Worm (Caenorhabditis elegans): ENCODE results near the gene T20D4.19.
A peak's percentile ranks its signal among the peaks of the same experiment; 100 is the strongest.

ce11 chrV:3391005-3391404, 40.4 kb downstream of the T20D4.19 start:
- TF ChIP-seq egrh-3 (GFP tag; IDR thresholded peaks at IDR 0.05), result no peak
- no peak for TF ChIP-seq F33H1.4 (GFP tag; IDR thresholded peaks at IDR 0.05)
- no peak for TF ChIP-seq ceh-79 (tag; optimal IDR thresholded peaks at IDR 0.05)
- TF ChIP-seq nhr-80 (tag; optimal IDR thresholded peaks at IDR 0.05), result peak; percentile 75
- TF ChIP-seq sdz-38 (tag; optimal IDR thresholded peaks at IDR 0.05), result no peak
- peak; percentile 78 for TF ChIP-seq somi-1 (GFP tag; optimal IDR thresholded peaks at IDR 0.05)
- TF ChIP-seq hrde-1 (tag; optimal IDR thresholded peaks at IDR 0.05; ENCODE audit: borderline replicate concordance), result no peak
- peak; percentile 54 for TF ChIP-seq attf-5 (GFP tag; optimal IDR thresholded peaks at IDR 0.05)
- no peak for TF ChIP-seq ets-4 (GFP tag; optimal IDR thresholded peaks at IDR 0.05)
- no peak for TF ChIP-seq unc-62 (GFP tag; optimal IDR thresholded peaks at IDR 0.05)

Measured in whole organism, young adult.